Fruit fly (Drosophila melanogaster) whole organism, embryonic: ENCODE results near the gene Cerk.

Experiments
- Antp ChIP-seq: fragments of 200-800 bp; sonication (Bioruptor generic); optimal IDR thresholded peaks from 3 replicates; lab custom pipeline; 2016; ENCODE audit warnings: missing biosample characterization, missing genetic modification characterization
- Asciz ChIP-seq: fragments of 200-800 bp; sonication (Bioruptor generic); optimal IDR thresholded peaks from 2 replicates; lab custom pipeline; 2017; ENCODE audit warnings: missing biosample characterization, mild to moderate bottlenecking, missing genetic modification characterization, missing genetic modification reagents
- BEAF-32 ChIP-seq: fragments of 200-800 bp; sonication (Bioruptor generic); optimal IDR thresholded peaks from 3 replicates; lab custom pipeline; 2017; ENCODE audit warnings: missing biosample characterization, missing genetic modification characterization, mild to moderate bottlenecking, moderate library complexity, missing genetic modification reagents
- CG10321 ChIP-seq: fragments of 200-800 bp; sonication (Bioruptor generic); IDR thresholded peaks from 2 replicates; pipeline ENCODE4 v1.3.6; 2022; ENCODE audit warnings: missing biosample characterization, missing genetic modification characterization
- CG10431 ChIP-seq: fragments of 200-800 bp; sonication (Bioruptor generic); optimal IDR thresholded peaks from 3 replicates; lab custom pipeline; 2018; ENCODE audit warnings: missing biosample characterization, mild to moderate bottlenecking, missing genetic modification characterization
- CG11093 ChIP-seq: fragments of 200-800 bp; sonication (Bioruptor generic); IDR thresholded peaks from 3 replicates; pipeline ENCODE4 v1.3.6; 2022; ENCODE audit warnings: missing biosample characterization, missing genetic modification characterization
- CG12942 ChIP-seq: fragments of 200-800 bp; sonication (Bioruptor generic); optimal IDR thresholded peaks from 3 replicates; lab custom pipeline; 2016; ENCODE audit warnings: missing biosample characterization, missing genetic modification characterization
- CG13296 ChIP-seq: fragments of 200-800 bp; sonication (Bioruptor generic); optimal IDR thresholded peaks from 3 replicates; lab custom pipeline; 2018; ENCODE audit warnings: missing biosample characterization, mild to moderate bottlenecking, missing genetic modification characterization
- CG15514 ChIP-seq: fragments of 200-800 bp; sonication (Bioruptor generic); optimal IDR thresholded peaks from 3 replicates; lab custom pipeline; 2017; ENCODE audit warnings: missing biosample characterization, missing genetic modification characterization, mild to moderate bottlenecking, moderate library complexity, missing genetic modification reagents
- CG17361 ChIP-seq: fragments of 200-800 bp; sonication (Bioruptor generic); IDR thresholded peaks from 3 replicates; pipeline ENCODE4 v1.3.6; 2022; ENCODE audit warnings: missing biosample characterization, missing genetic modification characterization
- CG17568 ChIP-seq: fragments of 200-800 bp; sonication (Bioruptor generic); optimal IDR thresholded peaks from 2 replicates; lab custom pipeline; 2018; ENCODE audit warnings: missing biosample characterization, mild to moderate bottlenecking, missing genetic modification characterization, moderate library complexity
- CG2202 ChIP-seq: fragments of 200-800 bp; sonication (Bioruptor generic); optimal IDR thresholded peaks from 2 replicates; lab custom pipeline; 2018; ENCODE audit warnings: missing biosample characterization, mild to moderate bottlenecking, missing genetic modification characterization
- CG2889 ChIP-seq: fragments of 200-800 bp; sonication (Bioruptor generic); IDR thresholded peaks from 3 replicates; pipeline ENCODE4 v1.3.6; 2022; ENCODE audit warnings: missing biosample characterization, missing genetic modification characterization
- CG31441 ChIP-seq: fragments of 200-800 bp; sonication (Bioruptor generic); IDR thresholded peaks from 2 replicates; pipeline ENCODE4 v1.3.6; 2022; ENCODE audit warnings: missing biosample characterization, missing genetic modification characterization
- CG32772 ChIP-seq: fragments of 200-800 bp; sonication (Bioruptor generic); IDR thresholded peaks from 2 replicates; pipeline ENCODE4 v1.3.6; 2022; ENCODE audit warnings: missing biosample characterization, missing genetic modification characterization
- CG4424 ChIP-seq: fragments of 200-800 bp; sonication (Bioruptor generic); optimal IDR thresholded peaks from 3 replicates; lab custom pipeline; 2016; ENCODE audit warnings: missing biosample characterization, missing genetic modification characterization
- CG5180 ChIP-seq: fragments of 200-800 bp; sonication (Bioruptor generic); optimal IDR thresholded peaks from 3 replicates; lab custom pipeline; 2017; ENCODE audit warnings: missing biosample characterization, missing genetic modification characterization, mild to moderate bottlenecking, moderate library complexity, missing genetic modification reagents
- CG6175 ChIP-seq: fragments of 200-800 bp; sonication (Bioruptor generic); IDR thresholded peaks from 3 replicates; pipeline ENCODE4 v1.3.6; 2022; ENCODE audit warnings: missing biosample characterization, missing genetic modification characterization
- CG6683 ChIP-seq: fragments of 200-800 bp; sonication (Bioruptor generic); optimal IDR thresholded peaks from 2 replicates; lab custom pipeline; 2017; ENCODE audit warnings: missing biosample characterization, mild to moderate bottlenecking, missing genetic modification characterization, missing genetic modification reagents
- CG6765 ChIP-seq: fragments of 200-800 bp; sonication (Bioruptor generic); optimal IDR thresholded peaks from 3 replicates; lab custom pipeline; 2017; ENCODE audit warnings: missing biosample characterization, mild to moderate bottlenecking, missing genetic modification characterization
- Deaf1 ChIP-seq: fragments of 200-800 bp; optimal IDR thresholded peaks from 3 replicates; lab custom pipeline; 2019; ENCODE audit warnings: missing biosample characterization, mild to moderate bottlenecking, missing genetic modification characterization, moderate library complexity
- Dfd ChIP-seq, 2 experiments: fragments of >200 bp; optimal IDR thresholded peaks; 2 replicates each; lab custom pipeline; 2017; ENCODE audit warnings: missing biosample characterization in 2 of 2, missing genetic modification characterization in 2 of 2
- Dip3 ChIP-seq: fragments of 200-800 bp; sonication (Bioruptor generic); optimal IDR thresholded peaks from 3 replicates; lab custom pipeline; 2016; ENCODE audit warnings: missing biosample characterization, missing genetic modification characterization
- Dp ChIP-seq: fragments of 200-800 bp; sonication (Bioruptor generic); optimal IDR thresholded peaks from 2 replicates; lab custom pipeline; 2018; ENCODE audit warnings: missing biosample characterization, mild to moderate bottlenecking, missing genetic modification characterization, moderate library complexity
- Drgx ChIP-seq: fragments of 200-800 bp; sonication (Bioruptor generic); IDR thresholded peaks from 2 replicates; pipeline ENCODE4 v1.3.6; 2022; ENCODE audit warnings: missing biosample characterization, missing genetic modification characterization
- GATAe ChIP-seq: fragments of 200-800 bp; sonication (Bioruptor generic); conservative IDR thresholded peaks from 2 replicates; pipeline ENCODE4 v1.3.6; 2022; ENCODE audit warnings: missing biosample characterization, missing genetic modification characterization
- H15 ChIP-seq: fragments of 200-800 bp; sonication (Bioruptor generic); IDR thresholded peaks from 3 replicates; pipeline ENCODE4 v1.3.6; 2022; ENCODE audit warnings: missing biosample characterization, missing genetic modification characterization
- Hr3 ChIP-seq: fragments of 200-800 bp; sonication (Bioruptor generic); optimal IDR thresholded peaks from 3 replicates; lab custom pipeline; 2016; ENCODE audit warnings: missing biosample characterization, missing genetic modification characterization
- Med ChIP-seq: fragments of 200-800 bp; sonication (Bioruptor generic); peaks from one replicate; lab custom pipeline; 2016; ENCODE audit warnings: missing biosample characterization, missing genetic modification characterization, mild to moderate bottlenecking, inconsistent platforms, moderate library complexity
- NFAT ChIP-seq: fragments of 200-800 bp; sonication (Bioruptor generic); IDR thresholded peaks from 2 replicates; pipeline ENCODE4 v1.3.6; 2022; ENCODE audit warnings: missing biosample characterization, missing genetic modification characterization
- Usf ChIP-seq: fragments of 200-800 bp; sonication (Bioruptor generic); optimal IDR thresholded peaks from 2 replicates; lab custom pipeline; 2017; ENCODE audit warnings: missing genotype, missing biosample characterization, missing genetic modification characterization
- Xrp1 ChIP-seq: fragments of 200-800 bp; sonication (Bioruptor generic); IDR thresholded peaks from 2 replicates; pipeline ENCODE4 v1.3.6; 2022; ENCODE audit warnings: missing biosample characterization, missing genetic modification characterization
- aop ChIP-seq: fragments of 200-800 bp; sonication (Bioruptor generic); IDR thresholded peaks from 2 replicates; pipeline ENCODE4 v1.3.6; 2022; ENCODE audit warnings: missing biosample characterization, missing genetic modification characterization
- ap ChIP-seq: fragments of 200-800 bp; sonication (Bioruptor generic); IDR thresholded peaks from 2 replicates; pipeline ENCODE4 v1.3.6; 2022; ENCODE audit warnings: missing biosample characterization, missing genetic modification characterization
- ato ChIP-seq: fragments of 200-800 bp; sonication (Bioruptor generic); IDR thresholded peaks from 2 replicates; pipeline ENCODE4 v1.3.6; 2022; ENCODE audit warnings: missing biosample characterization, missing genetic modification characterization; ENCODE audit not compliant: partially characterized antibody
- caup ChIP-seq: fragments of 200-800 bp; sonication (Bioruptor generic); optimal IDR thresholded peaks from 3 replicates; lab custom pipeline; 2017; ENCODE audit warnings: missing biosample characterization, mild to moderate bottlenecking, missing genetic modification characterization, moderate library complexity; ENCODE audit not compliant: severe bottlenecking
- chm ChIP-seq: fragments of 200-800 bp; sonication (Bioruptor generic); IDR thresholded peaks from 2 replicates; pipeline ENCODE4 v1.3.6; 2022; ENCODE audit warnings: missing biosample characterization, missing genetic modification characterization
- dati ChIP-seq: fragments of 200-800 bp; sonication (Bioruptor generic); IDR thresholded peaks from 2 replicates; pipeline ENCODE4 v1.3.6; 2022; ENCODE audit warnings: missing biosample characterization, missing genetic modification characterization
- dm ChIP-seq: fragments of 200-800 bp; sonication (Bioruptor generic); optimal IDR thresholded peaks from 3 replicates; lab custom pipeline; 2016; ENCODE audit warnings: missing biosample characterization, missing genetic modification characterization
- fd64A ChIP-seq: fragments of 200-800 bp; sonication (Bioruptor generic); optimal IDR thresholded peaks from 3 replicates; lab custom pipeline; 2018; ENCODE audit warnings: missing biosample characterization, mild to moderate bottlenecking, missing genetic modification characterization
- gcm ChIP-seq: fragments of 200-800 bp; sonication (Bioruptor generic); optimal IDR thresholded peaks from 2 replicates; lab custom pipeline; 2019; ENCODE audit warnings: missing biosample characterization, mild to moderate bottlenecking, missing genetic modification characterization, moderate library complexity
- grau ChIP-seq: fragments of 200-800 bp; optimal IDR thresholded peaks from 3 replicates; lab custom pipeline; 2019; ENCODE audit warnings: missing biosample characterization, mild to moderate bottlenecking, missing genetic modification characterization, moderate library complexity
- gsb ChIP-seq: fragments of 200-800 bp; sonication (Bioruptor generic); IDR thresholded peaks from 2 replicates; pipeline ENCODE4 v1.3.6; 2022; ENCODE audit warnings: missing biosample characterization, missing genetic modification characterization
- hkb ChIP-seq, 2 experiments: fragments of 200-800 bp in 1 of 2; fragments of >200 bp in 1 of 2; sonication (Bioruptor generic) in 1 of 2; IDR thresholded peaks in 1 of 2; optimal IDR thresholded peaks in 1 of 2; 2 replicates each; pipeline versions ENCODE4 v1.3.6 to Lab custom; 2017 to 2022; ENCODE audit warnings: missing biosample characterization in 1 of 2, missing genetic modification characterization in 1 of 2
- lov ChIP-seq, 2 experiments: fragments of 200-800 bp in 1 of 2; fragments of >200 bp in 1 of 2; sonication (Bioruptor generic) in 1 of 2; IDR thresholded peaks in 1 of 2; optimal IDR thresholded peaks in 1 of 2; 2 replicates in 1 of 2; 3 replicates in 1 of 2; pipeline versions ENCODE4 v1.3.6 to Lab custom; 2017 to 2022; ENCODE audit warnings: missing biosample characterization in 1 of 2, missing genetic modification characterization in 1 of 2
- mam ChIP-seq: fragments of 200-800 bp; sonication (Bioruptor generic); optimal IDR thresholded peaks from 3 replicates; lab custom pipeline; 2016; ENCODE audit warnings: missing biosample characterization, missing genetic modification characterization
- mirr ChIP-seq: fragments of 200-800 bp; sonication (Bioruptor generic); optimal IDR thresholded peaks from 3 replicates; lab custom pipeline; 2018; ENCODE audit warnings: missing biosample characterization, mild to moderate bottlenecking, missing genetic modification characterization
- sc ChIP-seq, 3 experiments: fragments of >200 bp in 2 of 3; fragments of 200-800 bp in 1 of 3; sonication (Bioruptor generic) in 1 of 3; optimal IDR thresholded peaks; 2 replicates in 2 of 3; 3 replicates in 1 of 3; lab custom pipeline; 2017; ENCODE audit warnings: mild to moderate bottlenecking in 1 of 3, missing biosample characterization in 1 of 3, missing genetic modification characterization in 1 of 3, missing genetic modification reagents in 1 of 3
- sug ChIP-seq: fragments of 200-800 bp; optimal IDR thresholded peaks from 2 replicates; lab custom pipeline; 2019; ENCODE audit warnings: missing biosample characterization, mild to moderate bottlenecking, missing genetic modification characterization, moderate library complexity

Gene Cerk

dm6 chr3R:5364539-5365273 is 3.4 kb downstream of the Cerk start (continued):
- TF ChIP-seq CG4424 (no peak), CG31441 (GFP tag; lab: Robert Waterston, UW) (no peak), Drgx (GFP tag; lab: Robert Waterston, UW) (no peak), grau (tag; lab: Kevin White, UChicago) (no peak), CG2202 (tag; lab: Kevin White, UChicago) (no peak), CG15514 (GFP tag; lab: Kevin White, UChicago) (peak; percentile 20), Hr3 (no peak), gcm (GFP tag; lab: Kevin White, UChicago) (no peak), CG13296 (GFP tag; lab: Kevin White, UChicago) (peak; percentile 46), CG11093 (GFP tag; lab: Robert Waterston, UW) (no peak), Dfd (GFP tag; optimal IDR thresholded peaks at IDR 0.05; lab: Kevin White, UChicago) (no peak), Deaf1 (tag; lab: Kevin White, UChicago) (no peak), hkb (optimal IDR thresholded peaks at IDR 0.05; lab: Kevin White, UChicago) (no peak), hkb (GFP tag; IDR thresholded peaks at IDR 0.05; lab: Robert Waterston, UW) (no peak), sug (tag; lab: Kevin White, UChicago) (peak; percentile 39), sc (optimal IDR thresholded peaks at IDR 0.05; lab: Kevin White, UChicago) (no peak), sc (GFP tag; optimal IDR thresholded peaks at IDR 0.05; lab: Kevin White, UChicago) (no peak), fd64A (GFP tag; lab: Kevin White, UChicago) (no peak), BEAF-32 (GFP tag; lab: Kevin White, UChicago) (no peak), CG6683 (no peak), gsb (GFP tag; lab: Robert Waterston, UW) (no peak), CG2889 (no peak), chm (GFP tag; lab: Robert Waterston, UW) (0 out of 2 replicates have a peak, but pooled peaks have one; percentile 16), Asciz (GFP tag; lab: Kevin White, UChicago) (no peak), caup (GFP tag; lab: Kevin White, UChicago) (peak; percentile 36), CG32772 (GFP tag; lab: Robert Waterston, UW) (no peak), Xrp1 (GFP tag; lab: Robert Waterston, UW) (no peak), dm (no peak), aop (GFP tag; lab: Robert Waterston, UW) (no peak), mirr (GFP tag; lab: Kevin White, UChicago) (peak; percentile 29), CG6175 (GFP tag; lab: Robert Waterston, UW) (no peak), Dip3 (GFP tag; lab: Kevin White, UChicago) (no peak), Dp (GFP tag; lab: Kevin White, UChicago) (no peak), CG12942 (GFP tag; lab: Kevin White, UChicago) (no peak), CG10431 (GFP tag; lab: Kevin White, UChicago) (no peak), CG17361 (GFP tag; lab: Robert Waterston, UW) (no peak), CG5180 (no peak), CG17568 (GFP tag; lab: Kevin White, UChicago) (peak; percentile 13), ap (GFP tag; lab: Robert Waterston, UW) (no peak), Med (GFP tag; lab: Kevin White, UChicago) (peak; percentile 20), lov (optimal IDR thresholded peaks at IDR 0.05; lab: Kevin White, UChicago) (no peak), lov (GFP tag; IDR thresholded peaks at IDR 0.05; lab: Robert Waterston, UW) (no peak), Usf (GFP tag; lab: Kevin White, UChicago) (no peak), CG6765 (GFP tag; lab: Kevin White, UChicago) (no peak), CG10321 (GFP tag; lab: Robert Waterston, UW) (no peak), dati (no peak), H15 (GFP tag; lab: Robert Waterston, UW) (0 out of 3 replicates have a peak, but pooled peaks have one; percentile 16), ato (GFP tag; lab: Robert Waterston, UW) (no peak), GATAe (no peak), mam (GFP tag; lab: Kevin White, UChicago) (no peak), Antp (GFP tag; lab: Kevin White, UChicago) (no peak), NFAT (GFP tag; lab: Robert Waterston, UW) (no peak)
